Fruit fly (Drosophila melanogaster) whole organism, embryonic: Measurements from ENCODE around the gene CG17177.

ENCODE experiments used
- B-H2 ChIP-seq: fragments of 200-800 bp; sonication (Bioruptor generic); optimal IDR thresholded peaks from 2 replicates; lab custom pipeline; 2018; ENCODE audit warnings: missing biosample characterization, mild to moderate bottlenecking, missing genetic modification characterization
- BEAF-32 ChIP-seq: fragments of 200-800 bp; sonication (Bioruptor generic); optimal IDR thresholded peaks from 3 replicates; lab custom pipeline; 2017; ENCODE audit warnings: missing biosample characterization, missing genetic modification characterization, mild to moderate bottlenecking, moderate library complexity, missing genetic modification reagents
- CG11093 ChIP-seq: fragments of 200-800 bp; sonication (Bioruptor generic); IDR thresholded peaks from 3 replicates; pipeline ENCODE4 v1.3.6; 2022; ENCODE audit warnings: missing biosample characterization, missing genetic modification characterization
- CG13894 ChIP-seq: fragments of 200-800 bp; sonication (Bioruptor generic); optimal IDR thresholded peaks from 3 replicates; lab custom pipeline; 2018; ENCODE audit warnings: missing biosample characterization, mild to moderate bottlenecking, missing genetic modification characterization, moderate library complexity
- CG15601 ChIP-seq: fragments of 200-800 bp; sonication (Bioruptor generic); optimal IDR thresholded peaks from 3 replicates; lab custom pipeline; 2019; ENCODE audit warnings: missing biosample characterization, mild to moderate bottlenecking, missing genetic modification characterization, moderate library complexity
- CG15696 ChIP-seq: fragments of 200-800 bp; sonication (Bioruptor generic); optimal IDR thresholded peaks from 2 replicates; lab custom pipeline; 2019; ENCODE audit warnings: missing biosample characterization, mild to moderate bottlenecking, missing genetic modification characterization, moderate library complexity
- CG1647 ChIP-seq: fragments of 200-800 bp; sonication (Bioruptor generic); optimal IDR thresholded peaks from 3 replicates; lab custom pipeline; 2016; ENCODE audit warnings: missing biosample characterization, missing genetic modification characterization
- CG16779 ChIP-seq: fragments of 200-800 bp; sonication (Bioruptor generic); IDR thresholded peaks from 2 replicates; pipeline ENCODE4 v1.3.6; 2022; ENCODE audit warnings: missing biosample characterization, missing genetic modification characterization
- CG30431 ChIP-seq: fragments of 200-800 bp; sonication (Bioruptor generic); optimal IDR thresholded peaks from 2 replicates; lab custom pipeline; 2017; ENCODE audit warnings: missing biosample characterization, missing genetic modification characterization
- CG31365 ChIP-seq: fragments of 200-800 bp; sonication (Bioruptor generic); optimal IDR thresholded peaks from 2 replicates; lab custom pipeline; 2018; ENCODE audit warnings: missing biosample characterization, mild to moderate bottlenecking, missing genetic modification characterization
- CG33557 ChIP-seq: fragments of 200-800 bp; sonication (Bioruptor generic); optimal IDR thresholded peaks from 2 replicates; lab custom pipeline; 2019; ENCODE audit warnings: missing biosample characterization, mild to moderate bottlenecking, missing genetic modification characterization, moderate library complexity
- CG9437 ChIP-seq: fragments of 200-800 bp; sonication (Bioruptor generic); optimal IDR thresholded peaks from 2 replicates; lab custom pipeline; 2018; ENCODE audit warnings: missing biosample characterization, mild to moderate bottlenecking, missing genetic modification characterization
- CTCF ChIP-seq: fragments of 200-800 bp; sonication (Bioruptor generic); optimal IDR thresholded peaks from 2 replicates; lab custom pipeline; 2017; ENCODE audit warnings: missing biosample characterization, mild to moderate bottlenecking, missing genetic modification characterization, moderate library complexity
- Dref ChIP-seq: fragments of 200-800 bp; sonication (Bioruptor generic); IDR thresholded peaks from 2 replicates; pipeline ENCODE4 v1.3.6; 2022; ENCODE audit warnings: missing biosample characterization, missing genetic modification characterization
- Drgx ChIP-seq: fragments of 200-800 bp; sonication (Bioruptor generic); IDR thresholded peaks from 2 replicates; pipeline ENCODE4 v1.3.6; 2022; ENCODE audit warnings: missing biosample characterization, missing genetic modification characterization
- Ets65A ChIP-seq: fragments of 200-800 bp; sonication (Bioruptor generic); peaks from one replicate; lab custom pipeline; 2016; ENCODE audit warnings: missing biosample characterization, missing genetic modification characterization
- Hr3 ChIP-seq: fragments of 200-800 bp; sonication (Bioruptor generic); optimal IDR thresholded peaks from 3 replicates; lab custom pipeline; 2016; ENCODE audit warnings: missing biosample characterization, missing genetic modification characterization
- Med ChIP-seq: fragments of 200-800 bp; sonication (Bioruptor generic); peaks from one replicate; lab custom pipeline; 2016; ENCODE audit warnings: missing biosample characterization, missing genetic modification characterization, mild to moderate bottlenecking, inconsistent platforms, moderate library complexity
- NFAT ChIP-seq: fragments of 200-800 bp; sonication (Bioruptor generic); IDR thresholded peaks from 2 replicates; pipeline ENCODE4 v1.3.6; 2022; ENCODE audit warnings: missing biosample characterization, missing genetic modification characterization
- Nf-YB ChIP-seq: fragments of 200-800 bp; sonication (Bioruptor generic); optimal IDR thresholded peaks from 3 replicates; lab custom pipeline; 2019; ENCODE audit warnings: missing biosample characterization, mild to moderate bottlenecking, missing genetic modification characterization, moderate library complexity
- bbx ChIP-seq: fragments of 200-800 bp; sonication (Bioruptor generic); IDR thresholded peaks from 2 replicates; pipeline ENCODE4 v1.3.6; 2022; ENCODE audit warnings: missing biosample characterization, missing genetic modification characterization; ENCODE audit not compliant: partially characterized antibody
- bowl ChIP-seq: fragments of 200-800 bp; sonication (Bioruptor generic); IDR thresholded peaks from 2 replicates; pipeline ENCODE4 v1.3.6; 2022; ENCODE audit warnings: missing biosample characterization, missing genetic modification characterization
- crp ChIP-seq, 2 experiments: fragments of 200-800 bp; sonication (Bioruptor generic); optimal IDR thresholded peaks; 2 replicates in 1 of 2; 3 replicates in 1 of 2; lab custom pipeline; 2017; ENCODE audit warnings: missing biosample characterization in 2 of 2, missing genetic modification characterization in 2 of 2, mild to moderate bottlenecking in 1 of 2, moderate library complexity in 1 of 2
- danr ChIP-seq: fragments of 200-800 bp; sonication (Bioruptor generic); IDR thresholded peaks from 2 replicates; pipeline ENCODE4 v1.3.6; 2022; ENCODE audit warnings: missing biosample characterization, missing genetic modification characterization
- fru ChIP-seq: fragments of >200 bp; optimal IDR thresholded peaks from 2 replicates; lab custom pipeline; 2017
- fu2 ChIP-seq: fragments of 200-800 bp; sonication (Bioruptor generic); optimal IDR thresholded peaks from 2 replicates; lab custom pipeline; 2016; ENCODE audit warnings: missing biosample characterization, missing genetic modification characterization
- grau ChIP-seq: fragments of 200-800 bp; optimal IDR thresholded peaks from 3 replicates; lab custom pipeline; 2019; ENCODE audit warnings: missing biosample characterization, mild to moderate bottlenecking, missing genetic modification characterization, moderate library complexity
- gsb-n ChIP-seq: fragments of 200-800 bp; sonication (Bioruptor generic); optimal IDR thresholded peaks from 3 replicates; lab custom pipeline; 2018; ENCODE audit warnings: missing biosample characterization, mild to moderate bottlenecking, missing genetic modification characterization
- luna ChIP-seq: fragments of 200-800 bp; sonication (Bioruptor generic); optimal IDR thresholded peaks from 2 replicates; lab custom pipeline; 2016; ENCODE audit warnings: missing biosample characterization, missing genetic modification characterization
- pan ChIP-seq, 4 experiments: fragments of >200 bp in 3 of 4; fragments of 200-800 bp in 1 of 4; sonication (Bioruptor generic) in 1 of 4; optimal IDR thresholded peaks in 3 of 4; IDR thresholded peaks in 1 of 4; 2 replicates each; pipeline versions ENCODE4 v1.3.6 to Lab custom; 2017 to 2022; ENCODE audit warnings: missing biosample characterization in 2 of 4, missing genetic modification characterization in 2 of 4, mixed read lengths in 1 of 4
- phol ChIP-seq: fragments of 200-800 bp; sonication (Bioruptor generic); optimal IDR thresholded peaks from 3 replicates; lab custom pipeline; 2018; ENCODE audit warnings: missing biosample characterization, mild to moderate bottlenecking, missing genetic modification characterization, moderate library complexity
- pnt ChIP-seq: fragments of 200-800 bp; sonication (Bioruptor generic); optimal IDR thresholded peaks from 3 replicates; lab custom pipeline; 2016; ENCODE audit warnings: missing biosample characterization, missing genetic modification characterization
- psq ChIP-seq: fragments of 200-800 bp; sonication (Bioruptor generic); optimal IDR thresholded peaks from 2 replicates; lab custom pipeline; 2017; ENCODE audit warnings: missing biosample characterization, missing genetic modification characterization
- ranshi ChIP-seq: fragments of 200-800 bp; sonication (Bioruptor generic); IDR thresholded peaks from 2 replicates; pipeline ENCODE4 v1.3.6; 2022; ENCODE audit warnings: missing biosample characterization, missing genetic modification characterization
- rib ChIP-seq: fragments of 200-800 bp; sonication (Bioruptor generic); IDR thresholded peaks from 2 replicates; pipeline ENCODE4 v1.3.6; 2022; ENCODE audit warnings: missing biosample characterization, missing genetic modification characterization
- unpg ChIP-seq: fragments of 200-800 bp; sonication (Bioruptor generic); optimal IDR thresholded peaks from 3 replicates; lab custom pipeline; 2018; ENCODE audit warnings: missing biosample characterization, mild to moderate bottlenecking, missing genetic modification characterization, moderate library complexity
- usp ChIP-seq: fragments of >200 bp; optimal IDR thresholded peaks from 2 replicates; lab custom pipeline; 2017; ENCODE audit warnings: missing biosample characterization, missing genetic modification characterization

CG17177 gene

DNA sequence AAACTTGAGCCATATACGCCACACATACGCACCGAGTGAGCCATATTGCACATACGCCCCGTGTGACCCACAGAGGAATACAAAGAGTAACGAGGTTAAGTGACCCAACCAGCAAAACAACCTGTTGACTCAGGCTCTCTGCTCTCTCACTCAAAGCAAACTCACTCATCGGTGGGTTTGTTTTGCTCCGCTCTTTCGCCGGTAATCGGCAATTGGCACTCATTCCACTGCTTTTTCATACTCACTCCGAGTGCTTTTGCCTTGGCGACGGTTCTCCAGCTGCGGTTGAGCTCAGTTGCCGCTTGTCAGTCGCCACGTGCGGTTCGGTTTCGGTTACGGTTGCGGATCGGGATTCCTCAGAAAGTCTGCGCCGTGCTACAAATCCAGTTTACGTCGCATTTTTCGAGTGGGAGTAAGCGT lies 5.0 kb upstream of the CG17177 start (continued):
- TF ChIP-seq B-H2 (GFP tag; lab: Kevin White, UChicago) = peak; percentile 11
- no peak for TF ChIP-seq Hr3 (GFP tag; lab: Kevin White, UChicago)
- no peak for TF ChIP-seq fu2 (GFP tag; lab: Kevin White, UChicago)

DNA sequence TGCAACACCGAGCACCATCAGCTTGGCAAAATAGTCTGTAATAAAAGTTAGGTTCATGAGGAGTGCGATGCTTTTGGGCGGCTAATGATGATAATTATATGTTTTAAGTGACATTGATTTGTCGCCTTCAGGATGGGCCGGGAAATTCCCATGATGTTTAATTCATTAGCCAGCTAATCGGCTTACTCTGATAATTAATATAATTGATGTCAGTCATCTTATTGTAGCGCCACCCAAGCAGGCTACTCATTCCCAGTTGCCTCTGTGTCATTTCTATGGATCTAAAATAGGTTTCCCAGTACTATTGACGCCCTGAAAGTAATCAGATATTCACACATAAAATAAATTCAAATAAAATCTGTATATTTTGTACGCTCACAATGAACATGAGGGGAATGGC lies 3.7 kb upstream of the CG17177 start, which contains the start of gene CG13476:
CG13476 (plus strand) TSS at position 301 of the 400 bp plus-strand sequence.
- TF ChIP-seq rib (GFP tag; lab: Robert Waterston, UW) = no peak
- TF ChIP-seq CG33557 (GFP tag; lab: Kevin White, UChicago) = no peak
- TF ChIP-seq crp (GFP tag; optimal IDR thresholded peaks at IDR 0.05; lab: Kevin White, UChicago) = no peak
- no peak for TF ChIP-seq bowl (GFP tag; lab: Robert Waterston, UW)
- no peak for TF ChIP-seq NFAT (GFP tag; lab: Robert Waterston, UW)
- TF ChIP-seq CG15601 (tag; lab: Kevin White, UChicago) = no peak
- no peak for TF ChIP-seq CTCF
- TF ChIP-seq, all 482 proteins: peak for 0

DNA sequence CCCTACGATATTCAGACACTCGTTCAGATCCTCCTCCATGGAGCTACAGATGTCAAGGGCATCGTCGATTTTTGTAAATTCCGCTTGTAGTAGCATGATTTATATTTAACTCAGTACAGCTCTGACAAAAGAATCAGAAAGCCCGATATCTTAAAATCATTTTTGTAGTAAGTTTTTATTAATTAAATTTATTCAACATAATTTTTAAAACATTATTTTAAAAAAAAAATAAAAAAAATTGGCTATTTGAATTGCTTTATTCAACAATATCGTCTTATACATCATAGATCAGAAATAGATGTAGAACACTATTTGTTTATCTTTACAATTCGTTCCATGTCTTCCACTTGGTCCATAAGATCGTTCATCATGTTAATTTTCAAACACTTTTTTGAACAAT lies 4.5 kb downstream of the CG17177 start, which contains the start of gene CG13474:
CG13474 (minus strand) TSS at position 101 of the 400 bp plus-strand sequence.
- TF ChIP-seq CG30431 (GFP tag; lab: Kevin White, UChicago) (no peak), CG15601 (tag; lab: Kevin White, UChicago) (no peak), CG1647 (no peak), Dref (GFP tag; lab: Robert Waterston, UW) (no peak), pan (optimal IDR thresholded peaks at IDR 0.05; lab: Kevin White, UChicago) (no peak), pan (GFP tag; optimal IDR thresholded peaks at IDR 0.05 in 1 of 2, IDR thresholded peaks at IDR 0.05 in 1 of 2) (no peak), bbx (GFP tag; lab: Robert Waterston, UW) (no peak), danr (no peak), phol (tag; lab: Kevin White, UChicago) (no peak), gsb-n (tag; lab: Kevin White, UChicago) (no peak), pnt (GFP tag; lab: Kevin White, UChicago) (no peak), unpg (GFP tag; lab: Kevin White, UChicago) (no peak), psq (GFP tag; lab: Kevin White, UChicago) (no peak), fru (no peak)

DNA sequence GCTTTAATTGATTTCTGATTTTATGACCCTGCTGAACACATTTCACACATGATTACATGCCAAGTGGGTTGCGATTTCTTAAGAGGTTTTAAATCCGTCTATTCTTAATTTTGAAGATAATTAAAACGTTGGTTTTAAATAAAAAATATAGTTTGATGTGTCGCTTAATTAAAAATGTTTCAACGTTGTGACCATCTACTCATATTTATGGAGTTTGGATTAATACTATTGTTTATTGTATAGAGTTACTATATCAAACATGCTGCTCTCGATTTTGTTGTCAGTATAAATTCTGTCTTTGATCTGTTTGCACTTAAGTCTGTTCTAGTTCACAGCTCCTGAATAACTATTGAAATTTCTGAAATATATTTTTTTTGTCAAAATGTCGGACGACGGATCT lies 10.4 kb downstream of the CG17177 start, which contains the start of gene gdrd:
gdrd (plus strand) TSS at position 301 of the 400 bp plus-strand sequence.
- TF ChIP-seq CG11093 (GFP tag; lab: Robert Waterston, UW) = no peak
- no peak for TF ChIP-seq ranshi
- no peak for TF ChIP-seq usp
- no peak for TF ChIP-seq luna (GFP tag; lab: Kevin White, UChicago)
- TF ChIP-seq, all 482 proteins: peak for 0

DNA sequence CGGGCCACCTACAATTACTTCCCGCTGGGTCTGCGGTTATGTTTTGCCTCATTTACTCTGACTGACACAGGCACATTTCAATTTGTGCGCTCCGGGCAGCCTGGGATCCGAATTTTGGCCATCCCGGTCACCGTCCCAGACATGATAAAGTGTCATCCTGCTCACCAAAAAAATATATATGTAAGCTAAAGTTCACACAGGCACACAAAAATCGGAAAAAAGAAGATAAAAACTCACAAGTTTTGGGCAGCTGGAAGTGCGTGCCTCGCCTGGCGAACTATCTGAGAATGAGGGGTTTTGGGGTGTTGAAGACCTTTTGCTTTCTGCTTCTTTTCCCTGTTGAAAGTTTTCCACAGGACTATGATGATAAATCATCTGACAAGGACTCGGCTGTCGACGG lies 15.2 kb downstream of the CG17177 start:
- no peak for TF ChIP-seq CG9437 (GFP tag; lab: Kevin White, UChicago)
- peak; percentile 75 for TF ChIP-seq CG13894
- TF ChIP-seq Ets65A = peak; percentile 77

DNA sequence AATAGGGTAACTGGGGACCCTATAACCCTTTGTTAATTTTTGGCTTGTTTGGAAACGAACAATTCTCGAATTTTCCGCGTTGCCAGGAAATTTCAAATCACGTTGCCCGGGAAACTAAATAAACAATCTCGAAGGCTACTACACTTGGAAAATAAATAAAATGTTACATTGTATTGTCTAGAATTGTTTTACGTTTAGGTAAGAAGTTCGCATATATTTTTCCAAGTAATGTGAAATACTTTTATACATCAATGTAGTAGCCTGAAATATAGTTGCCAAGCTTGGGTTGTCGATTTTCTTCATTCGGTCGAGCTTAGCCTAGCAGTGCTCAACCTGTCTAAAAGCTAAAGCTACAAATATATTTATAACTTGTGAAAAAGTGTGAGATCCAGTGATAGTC lies 17.0 kb downstream of the CG17177 start, which contains the start of gene Dnaaf6:
Dnaaf6 (plus strand) TSS at position 301 of the 400 bp plus-strand sequence.
- TF ChIP-seq CG16779 (GFP tag; lab: Robert Waterston, UW) (no peak), BEAF-32 (no peak), CG15696 (tag; lab: Kevin White, UChicago) (no peak), grau (no peak), CG31365 (tag; lab: Kevin White, UChicago) (no peak), Drgx (no peak), Nf-YB (no peak), Med (no peak)
